Worm (Caenorhabditis elegans) whole organism, L1 larva: ENCODE data around the gene pgp-7.
A peak's percentile ranks its signal among the peaks of the same experiment; 100 is the strongest.

Experiments
- Y116A8C.19 ChIP-seq: sonication (generic microtip); optimal IDR thresholded peaks from 2 replicates; lab custom pipeline; 2016; ENCODE audit warnings: missing compliant biosample characterization, missing genetic modification characterization, borderline replicate concordance
- aly-2 ChIP-seq: fragments of 150-350 bp; optimal IDR thresholded peaks from 2 replicates; lab custom pipeline; 2014; ENCODE audit warnings: missing biosample characterization, missing genetic modification characterization
- ama-1 ChIP-seq: fragments of 150-350 bp; optimal IDR thresholded peaks from 2 replicates; lab custom pipeline; 2014
- blmp-1 ChIP-seq: fragments of 150-350 bp; optimal IDR thresholded peaks from 2 replicates; lab custom pipeline; 2014; ENCODE audit warnings: missing biosample characterization, missing genetic modification characterization
- elt-2 ChIP-seq: sonication (generic microtip); optimal IDR thresholded peaks from 2 replicates; lab custom pipeline; 2016; ENCODE audit warnings: missing genetic modification characterization, mild to moderate bottlenecking, inconsistent platforms, missing compliant biosample characterization, missing genetic modification reagents
- elt-3 ChIP-seq, 6 experiments: fragments of 150-350 bp in 1 of 6; sonication (generic microtip); optimal IDR thresholded peaks; 2 replicates each; lab custom pipeline; 2017 to 2018; ENCODE audit warnings: missing biosample characterization in 6 of 6, missing genetic modification characterization in 6 of 6, inconsistent platforms in 1 of 6
- mef-2 ChIP-seq: fragments of 150-350 bp; optimal IDR thresholded peaks from 2 replicates; lab custom pipeline; 2014; ENCODE audit warnings: missing biosample characterization, missing genetic modification characterization
- nhr-237 ChIP-seq: fragments of 150-350 bp; optimal IDR thresholded peaks from 2 replicates; lab custom pipeline; 2014; ENCODE audit warnings: missing biosample characterization, missing genetic modification characterization

DNA sequence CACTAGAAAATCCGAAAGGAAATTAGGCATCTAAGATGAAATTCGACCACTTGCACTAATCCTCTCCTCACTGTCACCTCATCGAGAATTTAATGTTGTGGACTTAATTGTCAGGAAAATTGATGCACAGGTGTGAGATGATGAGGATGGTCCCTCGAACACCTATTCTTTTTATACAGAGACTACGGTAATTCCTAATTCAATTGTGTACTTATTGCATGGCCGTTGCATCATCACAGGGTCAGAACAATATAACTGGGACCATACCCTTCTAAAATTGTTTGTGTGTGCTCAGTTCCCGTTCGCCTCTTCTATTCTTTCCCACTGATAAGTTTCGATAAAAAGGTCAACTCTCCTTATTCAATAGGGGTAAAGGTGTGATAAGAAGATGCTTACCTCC is 25.9 kb downstream of the pgp-7 start:
- TF ChIP-seq Y116A8C.19 (tag; lab: Kevin White, UChicago) (no peak), elt-2 (tag; lab: Kevin White, UChicago) (peak; percentile 27), ama-1 (lab: Kevin White, UChicago) (no peak), nhr-237 (tag; lab: Kevin White, UChicago) (no peak), aly-2 (tag; lab: Kevin White, UChicago) (no peak), blmp-1 (tag; lab: Kevin White, UChicago) (no peak), mef-2 (tag; lab: Kevin White, UChicago) (no peak), elt-3 (tag; optimal IDR thresholded peaks at IDR 0.05; lab: Kevin White, UChicago) (no peak)
